Fruit fly (Drosophila melanogaster): ENCODE data around the gene CG12054.

CG12054 gene

dm6 chr3R:31262298-31262697 lies 41.8 kb downstream of the CG12054 start, which contains the start of gene CAH5:
Gene CAH5 (plus strand): TSS chr3R:31262598.
- TF ChIP-seq usp (GFP tag; optimal IDR thresholded peaks at IDR 0.05) = no peak
- no peak for TF ChIP-seq EcR (GFP tag; optimal IDR thresholded peaks at IDR 0.05)
- no peak for TF ChIP-seq pan (optimal IDR thresholded peaks at IDR 0.05)
- TF ChIP-seq psq (optimal IDR thresholded peaks at IDR 0.05) = no peak
- no peak for TF ChIP-seq CG8478 (optimal IDR thresholded peaks at IDR 0.05)
- no peak for TF ChIP-seq Dll (optimal IDR thresholded peaks at IDR 0.05)

- TF ChIP-seq Dll (optimal IDR thresholded peaks at IDR 0.05) (no peak), pan (optimal IDR thresholded peaks at IDR 0.05) (no peak), usp (GFP tag; optimal IDR thresholded peaks at IDR 0.05) (no peak), CG8478 (optimal IDR thresholded peaks at IDR 0.05) (no peak), psq (optimal IDR thresholded peaks at IDR 0.05) (no peak), EcR (GFP tag; optimal IDR thresholded peaks at IDR 0.05) (no peak)
These were observed 43.4 kb downstream of the CG12054 start for dm6 chr3R:31263934-31264333.

- TF ChIP-seq pan (optimal IDR thresholded peaks at IDR 0.05) (no peak), usp (GFP tag; optimal IDR thresholded peaks at IDR 0.05) (no peak), EcR (GFP tag; optimal IDR thresholded peaks at IDR 0.05) (no peak), Dll (optimal IDR thresholded peaks at IDR 0.05) (no peak)
These were observed 44.9 kb downstream of the CG12054 start, which contains the start of gene ppk24 for dm6 chr3R:31265430-31265829. Gene ppk24 (plus strand): TSS chr3R:31265730.

- TF ChIP-seq pan (optimal IDR thresholded peaks at IDR 0.05) = no peak
- TF ChIP-seq Dll (optimal IDR thresholded peaks at IDR 0.05) = no peak
These were observed 50.4 kb downstream of the CG12054 start for dm6 chr3R:31270783-31271427.

Data from whole organism.